Worm (Caenorhabditis elegans) whole organism, young adult: ENCODE measurements around the gene T05B4.13.

Experiments
- F49E8.2 ChIP-seq: sonication (generic microtip); optimal IDR thresholded peaks from 3 replicates; lab custom pipeline; 2017; ENCODE audit warnings: missing genetic modification characterization, mild to moderate bottlenecking, missing compliant biosample characterization, antibody characterized with exemption, moderate library complexity; ENCODE audit not compliant: insufficient read depth
- ama-1 ChIP-seq, 3 experiments: fragments of 150-350 bp in 1 of 3; sonication (generic microtip) in 2 of 3; optimal IDR thresholded peaks; 2 replicates each; lab custom pipeline; 2014 to 2018; ENCODE audit warnings: missing biosample characterization in 2 of 3, missing genetic modification characterization in 2 of 3, missing genetic modification reagents in 2 of 3
- attf-5 ChIP-seq: fragments of 200-800 bp; sonication (Bioruptor generic); optimal IDR thresholded peaks from 2 replicates; lab custom pipeline; 2018; ENCODE audit warnings: mild to moderate bottlenecking, missing genetic modification characterization, missing compliant biosample characterization
- ets-4 ChIP-seq: fragments of 200-800 bp; sonication (Bioruptor generic); optimal IDR thresholded peaks from 2 replicates; lab custom pipeline; 2018; ENCODE audit warnings: mild to moderate bottlenecking, missing genetic modification characterization, missing compliant biosample characterization
- madf-6 ChIP-seq: fragments of 200-800 bp; sonication (Bioruptor generic); IDR thresholded peaks from 2 replicates; pipeline ENCODE4 v1.3.6; 2022; ENCODE audit warnings: missing genetic modification reagents, missing genetic modification characterization, missing compliant biosample characterization
- sea-2 ChIP-seq: fragments of 200-800 bp; sonication (Bioruptor generic); IDR thresholded peaks from 2 replicates; pipeline ENCODE4 v1.3.6; 2022; ENCODE audit warnings: missing genetic modification characterization, missing compliant biosample characterization
- ztf-26 ChIP-seq: sonication (generic microtip); optimal IDR thresholded peaks from 2 replicates; lab custom pipeline; 2017; ENCODE audit warnings: missing genetic modification characterization, missing compliant biosample characterization

DNA sequence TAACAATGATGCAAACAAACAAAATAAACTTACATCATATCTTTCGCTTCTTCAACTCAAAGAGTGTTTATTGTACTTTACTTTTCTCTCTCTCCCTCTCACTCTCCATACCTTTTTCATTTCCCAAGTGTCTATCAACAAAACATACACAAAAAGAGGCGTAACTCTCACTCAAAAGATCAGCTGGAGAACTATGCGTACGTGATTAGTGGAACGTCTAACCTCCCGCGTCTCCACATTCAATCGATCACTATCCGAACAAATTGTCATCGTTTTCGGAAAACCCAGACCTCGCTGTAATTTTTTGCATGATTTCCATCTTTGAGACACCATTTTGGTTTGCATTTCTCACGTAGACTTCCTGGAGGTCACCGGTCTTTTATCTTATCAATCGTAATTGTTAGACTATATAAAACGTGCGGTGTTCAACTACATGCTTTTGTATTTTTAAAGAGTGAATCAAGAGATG, 4.2 kb upstream of the T05B4.13 start, which contains the start of gene nhr-57:
- TF ChIP-seq ama-1 (optimal IDR thresholded peaks at IDR 0.05; lab: Kevin White, UChicago) (no peak), ama-1 (GFP tag; optimal IDR thresholded peaks at IDR 0.05; lab: Kevin White, UChicago) (no peak), attf-5 (GFP tag; lab: Kevin White, UChicago) (peak; percentile 29), madf-6 (GFP tag; lab: Robert Waterston, UW) (no peak), F49E8.2 (tag; lab: Kevin White, UChicago) (no peak), sea-2 (GFP tag; lab: Robert Waterston, UW) (no peak), ets-4 (GFP tag; lab: Kevin White, UChicago) (no peak), ztf-26 (tag; lab: Kevin White, UChicago) (peak; percentile 25)
